Fruit fly (Drosophila melanogaster): ENCODE measurements around the gene RpL36A.

RpL36A gene

DNA sequence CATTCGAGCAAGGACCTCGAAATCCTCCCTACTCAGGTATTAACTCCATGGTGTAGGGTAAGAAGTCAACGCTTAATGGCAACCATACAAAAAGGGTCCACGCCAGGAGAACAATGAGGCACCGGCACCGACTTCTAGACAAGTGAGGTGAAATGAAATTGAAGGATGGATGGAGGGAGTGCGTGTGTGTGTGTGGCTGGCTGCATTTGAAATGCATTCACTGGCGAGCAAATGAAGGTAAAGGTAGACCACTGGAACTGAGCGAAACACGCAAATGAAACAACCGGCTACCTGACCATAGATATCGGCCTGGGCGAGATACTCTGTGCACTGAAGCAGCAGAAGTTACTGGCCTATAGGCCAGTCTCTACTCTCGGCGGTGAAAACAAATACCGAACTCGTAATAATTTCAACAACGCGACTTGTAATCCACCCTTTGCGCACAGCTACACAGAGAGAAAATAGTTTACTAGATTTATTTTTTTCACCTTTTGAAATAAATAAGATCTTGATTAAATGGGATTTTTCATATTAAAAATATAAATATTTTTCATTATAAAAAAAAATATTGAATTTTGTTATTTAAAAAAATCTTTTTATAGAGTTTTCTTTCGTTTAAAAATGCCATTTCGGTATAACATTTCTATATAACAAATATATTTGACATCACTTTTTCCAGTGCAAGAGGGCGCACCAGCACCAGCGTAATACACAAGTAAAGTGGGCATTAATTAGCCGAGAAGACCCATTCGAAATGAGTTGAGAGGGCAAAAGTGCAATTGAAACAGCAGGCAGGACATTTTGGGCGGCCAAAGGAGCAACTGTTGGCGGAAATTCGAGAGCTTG lies 39.2 kb upstream of the RpL36A start:
- TF ChIP-seq sv (GFP tag; optimal IDR thresholded peaks at IDR 0.05) (peak; percentile 23), N (GFP tag; optimal IDR thresholded peaks at IDR 0.05) (no peak), rgr (GFP tag; optimal IDR thresholded peaks at IDR 0.05) (peak; percentile 82), Hr83 (GFP tag; optimal IDR thresholded peaks at IDR 0.05; ENCODE audit: poor library complexity, severe bottlenecking) (no peak), Rel (GFP tag; optimal IDR thresholded peaks at IDR 0.05) (no peak), Rel (tag; optimal IDR thresholded peaks at IDR 0.05) (no peak), woc (GFP tag; optimal IDR thresholded peaks at IDR 0.05) (no peak), Hnf4 (GFP tag; optimal IDR thresholded peaks at IDR 0.05) (peak; percentile 33), foxo (GFP tag; optimal IDR thresholded peaks at IDR 0.05) (peak in 1 of 2 experiments; percentile 76), dsf (GFP tag; optimal IDR thresholded peaks at IDR 0.05; ENCODE audit: borderline replicate concordance) (no peak), sage (GFP tag; optimal IDR thresholded peaks at IDR 0.05) (no peak), CG32264 (GFP tag; optimal IDR thresholded peaks at IDR 0.05) (no peak), Vsx2 (GFP tag; optimal IDR thresholded peaks at IDR 0.05; ENCODE audit: partially characterized antibody) (peak; percentile 60), fru (GFP tag; optimal IDR thresholded peaks at IDR 0.05) (no peak), Abd-B (GFP tag; optimal IDR thresholded peaks at IDR 0.05) (no peak), Myc (optimal IDR thresholded peaks at IDR 0.05) (no peak), psq (GFP tag; optimal IDR thresholded peaks at IDR 0.05) (peak; percentile 64), OdsH (GFP tag; optimal IDR thresholded peaks at IDR 0.05) (peak; percentile 71), GATAd (GFP tag; optimal IDR thresholded peaks at IDR 0.05) (no peak), CG9705 (GFP tag; optimal IDR thresholded peaks at IDR 0.05) (no peak), ey (GFP tag; optimal IDR thresholded peaks at IDR 0.05) (peak; percentile 1), Sp1 (GFP tag; optimal IDR thresholded peaks at IDR 0.05) (peak; percentile 77), jim (GFP tag; optimal IDR thresholded peaks at IDR 0.05) (no peak)

DNA sequence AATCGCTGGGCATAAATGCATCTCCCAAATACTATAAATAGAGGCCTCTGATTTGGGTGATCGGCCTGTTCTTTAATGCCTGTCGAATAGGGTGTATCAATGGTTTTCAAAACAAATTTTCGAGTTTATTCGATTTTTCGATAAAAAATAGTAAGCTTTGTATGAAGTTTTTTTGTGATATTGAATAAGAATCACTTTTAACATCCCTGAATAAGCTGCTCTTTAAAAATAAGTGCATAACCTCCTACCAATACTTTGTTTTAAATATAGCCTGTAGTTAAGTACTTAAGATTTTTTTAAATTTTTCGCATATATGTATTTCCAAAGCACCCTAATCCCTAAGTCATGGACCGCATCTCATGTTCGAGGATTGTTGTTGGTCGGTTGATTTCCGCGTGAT lies 37.9 kb upstream of the RpL36A start:
- no peak for TF ChIP-seq h (GFP tag; optimal IDR thresholded peaks at IDR 0.05)
- TF ChIP-seq ey (GFP tag; optimal IDR thresholded peaks at IDR 0.05) = peak; percentile 5

DNA sequence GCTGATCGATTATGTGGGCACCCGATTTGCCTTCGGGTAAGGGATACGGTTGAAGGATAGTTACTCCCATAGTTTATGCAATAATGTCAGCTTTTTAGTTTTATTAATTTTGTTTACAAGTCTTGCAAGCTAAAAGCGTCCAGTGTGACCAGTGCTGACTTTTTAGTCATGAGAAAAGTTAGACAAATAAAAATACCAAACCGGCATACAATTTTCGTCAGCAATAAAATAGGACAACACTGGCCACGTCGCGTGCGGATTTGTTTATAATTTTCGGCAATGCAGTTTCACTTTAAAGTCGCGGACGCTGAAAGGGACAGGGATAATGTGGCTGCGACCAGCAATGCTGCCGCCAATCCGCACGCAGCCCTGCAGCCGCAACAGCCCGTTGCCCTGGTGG lies 30.0 kb upstream of the RpL36A start, which contains the start of the genes MED20 and Trf:
MED20 (minus strand) TSS at position 157 of the 400 bp plus-strand sequence.
Trf (plus strand) TSS at position 204 of the 400 bp plus-strand sequence.
- TF ChIP-seq Abd-B (GFP tag; optimal IDR thresholded peaks at IDR 0.05) (no peak), Hnf4 (GFP tag; optimal IDR thresholded peaks at IDR 0.05) (no peak), woc (GFP tag; optimal IDR thresholded peaks at IDR 0.05) (no peak), ey (GFP tag; optimal IDR thresholded peaks at IDR 0.05) (no peak), dsf (GFP tag; optimal IDR thresholded peaks at IDR 0.05; ENCODE audit: borderline replicate concordance) (no peak), HLH106 (tag; optimal IDR thresholded peaks at IDR 0.05) (no peak), Vsx2 (GFP tag; optimal IDR thresholded peaks at IDR 0.05; ENCODE audit: partially characterized antibody) (no peak), CrebA (GFP tag; optimal IDR thresholded peaks at IDR 0.05; ENCODE audit: borderline replicate concordance) (no peak), Mio (GFP tag; optimal IDR thresholded peaks at IDR 0.05) (no peak), CG32264 (GFP tag; optimal IDR thresholded peaks at IDR 0.05) (no peak), h (GFP tag; optimal IDR thresholded peaks at IDR 0.05) (no peak), jim (GFP tag; optimal IDR thresholded peaks at IDR 0.05) (no peak), Dfd (GFP tag; optimal IDR thresholded peaks at IDR 0.05) (no peak), N (GFP tag; optimal IDR thresholded peaks at IDR 0.05) (no peak), Sp1 (GFP tag; optimal IDR thresholded peaks at IDR 0.05) (no peak), usp (GFP tag; optimal IDR thresholded peaks at IDR 0.05) (no peak), dmrt93B (GFP tag; optimal IDR thresholded peaks at IDR 0.05) (no peak), rgr (GFP tag; optimal IDR thresholded peaks at IDR 0.05) (no peak), CG9705 (GFP tag; optimal IDR thresholded peaks at IDR 0.05) (no peak)

dm6 chr2L:8071112-8071976 lies 28.6 kb upstream of the RpL36A start, which contains the start of gene poe:
Gene poe, minus strand, starts transcription at chr2L:8071624.
- no peak for TF ChIP-seq Rel (GFP tag; optimal IDR thresholded peaks at IDR 0.05)
- peak; percentile 78 for TF ChIP-seq Rel (tag; optimal IDR thresholded peaks at IDR 0.05)
- no peak for TF ChIP-seq sv (GFP tag; optimal IDR thresholded peaks at IDR 0.05)
- TF ChIP-seq Hr78 (GFP tag; optimal IDR thresholded peaks at IDR 0.05) = no peak
- no peak for TF ChIP-seq CG32264 (GFP tag; optimal IDR thresholded peaks at IDR 0.05)
- no peak for TF ChIP-seq lola (GFP tag; optimal IDR thresholded peaks at IDR 0.05)
- TF ChIP-seq fru (GFP tag; optimal IDR thresholded peaks at IDR 0.05) = no peak
- TF ChIP-seq psq (GFP tag; optimal IDR thresholded peaks at IDR 0.05) = no peak
- no peak for TF ChIP-seq brk (GFP tag; optimal IDR thresholded peaks at IDR 0.05)
- peak; percentile 68 for TF ChIP-seq Hr83 (GFP tag; optimal IDR thresholded peaks at IDR 0.05; ENCODE audit: poor library complexity, severe bottlenecking)
- no peak for TF ChIP-seq N (GFP tag; optimal IDR thresholded peaks at IDR 0.05)
- TF ChIP-seq Sp1 (GFP tag; optimal IDR thresholded peaks at IDR 0.05) = peak; percentile 62
- TF ChIP-seq dsf (GFP tag; optimal IDR thresholded peaks at IDR 0.05; ENCODE audit: borderline replicate concordance) = no peak
- TF ChIP-seq dl (GFP tag; optimal IDR thresholded peaks at IDR 0.05; ENCODE audit: insufficient read depth in 1 of 2, partially characterized antibody in 2 of 2) = no peak
- no peak for TF ChIP-seq jim (GFP tag; optimal IDR thresholded peaks at IDR 0.05)

All from whole organism, wandering third instar larva.